Worm (Caenorhabditis elegans) whole organism, late embryonic: ENCODE measurements around the gene F58A3.3.
A peak's percentile ranks its signal among the peaks of the same experiment; 100 is the strongest.

Source experiments
- F13H6.1 ChIP-seq: sonication (generic microtip); optimal IDR thresholded peaks from 2 replicates; lab custom pipeline; 2016; ENCODE audit warnings: missing genetic modification characterization, missing compliant biosample characterization
- K09A11.1 ChIP-seq: sonication (generic microtip); optimal IDR thresholded peaks from 2 replicates; lab custom pipeline; 2017; ENCODE audit warnings: antibody characterized with exemption, mild to moderate bottlenecking, missing genetic modification characterization, missing compliant biosample characterization; ENCODE audit not compliant: insufficient read depth
- T23F11.4 ChIP-seq: fragments of 200-800 bp; sonication (Bioruptor generic); optimal IDR thresholded peaks from 2 replicates; lab custom pipeline; 2018; ENCODE audit warnings: mild to moderate bottlenecking, missing genetic modification characterization, missing compliant biosample characterization
- ceh-18 ChIP-seq: sonication (generic microtip); optimal IDR thresholded peaks from 2 replicates; lab custom pipeline; 2016; ENCODE audit warnings: missing genetic modification characterization, missing compliant biosample characterization
- ceh-19 ChIP-seq: fragments of 200-800 bp; sonication (Bioruptor generic); optimal IDR thresholded peaks from 2 replicates; lab custom pipeline; 2018; ENCODE audit warnings: mild to moderate bottlenecking, missing genetic modification characterization, missing compliant biosample characterization
- ceh-22 ChIP-seq: sonication (generic microtip); optimal IDR thresholded peaks from 2 replicates; lab custom pipeline; 2017; ENCODE audit warnings: missing biosample characterization, missing genetic modification characterization
- ceh-24 ChIP-seq: sonication (generic microtip); optimal IDR thresholded peaks from 2 replicates; lab custom pipeline; 2016; ENCODE audit warnings: mild to moderate bottlenecking, missing genetic modification characterization, missing compliant biosample characterization
- ceh-48 ChIP-seq: sonication (generic microtip); optimal IDR thresholded peaks from 2 replicates; lab custom pipeline; 2016; ENCODE audit warnings: missing genetic modification characterization, inconsistent platforms, missing compliant biosample characterization
- dmd-4 ChIP-seq: sonication (generic microtip); optimal IDR thresholded peaks from 2 replicates; lab custom pipeline; 2016; ENCODE audit warnings: borderline replicate concordance, missing genetic modification characterization, missing compliant biosample characterization
- elt-2 ChIP-seq: sonication (generic microtip); optimal IDR thresholded peaks from 2 replicates; lab custom pipeline; 2016; ENCODE audit warnings: missing genetic modification reagents, missing genetic modification characterization, missing compliant biosample characterization
- elt-4 ChIP-seq: sonication (generic microtip); optimal IDR thresholded peaks from 2 replicates; lab custom pipeline; 2016; ENCODE audit warnings: missing genetic modification characterization, missing compliant biosample characterization
- eyg-1 ChIP-seq: sonication (generic microtip); optimal IDR thresholded peaks from 2 replicates; lab custom pipeline; 2016; ENCODE audit warnings: missing genotype, missing genetic modification characterization, missing compliant biosample characterization
- fkh-6 ChIP-seq: sonication (generic microtip); optimal IDR thresholded peaks from 2 replicates; lab custom pipeline; 2016; ENCODE audit warnings: missing genetic modification characterization, missing compliant biosample characterization
- gmeb-2 ChIP-seq: sonication (generic microtip); optimal IDR thresholded peaks from 2 replicates; lab custom pipeline; 2016; ENCODE audit warnings: missing genetic modification characterization, inconsistent platforms, missing compliant biosample characterization
- hlh-13 ChIP-seq: fragments of 200-800 bp; sonication (Bioruptor generic); optimal IDR thresholded peaks from 2 replicates; lab custom pipeline; 2018; ENCODE audit warnings: mild to moderate bottlenecking, missing genetic modification characterization, missing compliant biosample characterization
- hlh-30 ChIP-seq: sonication (generic microtip); optimal IDR thresholded peaks from 2 replicates; lab custom pipeline; 2017; ENCODE audit warnings: antibody characterized with exemption, missing genetic modification characterization, missing compliant biosample characterization; ENCODE audit not compliant: insufficient read depth
- hlh-6 ChIP-seq: sonication (generic microtip); optimal IDR thresholded peaks from 2 replicates; lab custom pipeline; 2016; ENCODE audit warnings: missing genotype, missing genetic modification characterization, missing compliant biosample characterization
- hlh-8 ChIP-seq: sonication (generic microtip); optimal IDR thresholded peaks from 2 replicates; lab custom pipeline; 2016; ENCODE audit warnings: missing genotype, missing genetic modification characterization, missing compliant biosample characterization
- lin-11 ChIP-seq: fragments of 200-800 bp; sonication (Bioruptor generic); optimal IDR thresholded peaks from 2 replicates; lab custom pipeline; 2018; ENCODE audit warnings: mild to moderate bottlenecking, missing genetic modification characterization, missing compliant biosample characterization
- mec-3 ChIP-seq: sonication (generic microtip); optimal IDR thresholded peaks from 2 replicates; lab custom pipeline; 2016; ENCODE audit warnings: borderline replicate concordance, missing genetic modification characterization, missing compliant biosample characterization
- nhr-11 ChIP-seq: fragments of 150-350 bp; optimal IDR thresholded peaks from 2 replicates; lab custom pipeline; 2014; ENCODE audit warnings: missing biosample characterization, missing genetic modification characterization
- nhr-232 ChIP-seq: sonication (generic microtip); optimal IDR thresholded peaks from 2 replicates; lab custom pipeline; 2016; ENCODE audit warnings: missing genetic modification characterization, missing compliant biosample characterization
- npax-4 ChIP-seq: sonication (generic microtip); optimal IDR thresholded peaks from 2 replicates; lab custom pipeline; 2016; ENCODE audit warnings: missing genetic modification characterization, missing compliant biosample characterization
- pag-3 ChIP-seq: sonication (generic microtip); optimal IDR thresholded peaks from 2 replicates; lab custom pipeline; 2016; ENCODE audit warnings: missing compliant biosample characterization, missing genetic modification characterization, borderline replicate concordance
- pat-9 ChIP-seq: fragments of 200-800 bp; sonication (Bioruptor generic); optimal IDR thresholded peaks from 2 replicates; lab custom pipeline; 2018; ENCODE audit warnings: mild to moderate bottlenecking, missing genetic modification characterization, moderate library complexity, missing compliant biosample characterization
- pax-1 ChIP-seq: fragments of 150-350 bp; optimal IDR thresholded peaks from 2 replicates; lab custom pipeline; 2014; ENCODE audit warnings: missing biosample characterization, missing genetic modification characterization
- pha-4 ChIP-seq: fragments of 150-350 bp; optimal IDR thresholded peaks from 2 replicates; lab custom pipeline; 2018; ENCODE audit warnings: missing biosample characterization, missing genetic modification reagents, missing genetic modification characterization
- pqm-1 ChIP-seq: sonication (generic microtip); optimal IDR thresholded peaks from 2 replicates; lab custom pipeline; 2016; ENCODE audit warnings: missing genetic modification characterization, missing compliant biosample characterization
- pros-1 ChIP-seq: fragments of 150-350 bp; optimal IDR thresholded peaks from 2 replicates; lab custom pipeline; 2014; ENCODE audit warnings: missing biosample characterization, missing genetic modification reagents, missing genetic modification characterization
- rnt-1 ChIP-seq: sonication (generic microtip); optimal IDR thresholded peaks from 2 replicates; lab custom pipeline; 2016; ENCODE audit warnings: missing genetic modification characterization, missing compliant biosample characterization
- sdc-2 ChIP-seq: sonication (generic microtip); optimal IDR thresholded peaks from 2 replicates; lab custom pipeline; 2016; ENCODE audit warnings: missing genotype, missing genetic modification characterization, missing compliant biosample characterization
- sox-2 ChIP-seq: fragments of 200-800 bp; sonication (Bioruptor generic); IDR thresholded peaks from 2 replicates; pipeline ENCODE4 v1.3.6; 2022; ENCODE audit warnings: missing genetic modification reagents, missing genetic modification characterization, missing compliant biosample characterization
- sox-4 ChIP-seq: sonication (generic microtip); optimal IDR thresholded peaks from 2 replicates; lab custom pipeline; 2017; ENCODE audit warnings: mild to moderate bottlenecking, missing genetic modification characterization, inconsistent platforms, missing compliant biosample characterization
- tbx-2 ChIP-seq: sonication (generic microtip); optimal IDR thresholded peaks from 2 replicates; lab custom pipeline; 2016; ENCODE audit warnings: missing genetic modification characterization, missing compliant biosample characterization
- ttx-3 ChIP-seq: sonication (generic microtip); optimal IDR thresholded peaks from 2 replicates; lab custom pipeline; 2016; ENCODE audit warnings: missing genetic modification reagents, missing genetic modification characterization, missing compliant biosample characterization
- unc-3 ChIP-seq, 2 experiments: fragments of 200-800 bp in 1 of 2; sonication (Bioruptor generic) in 1 of 2; sonication (generic microtip) in 1 of 2; conservative IDR thresholded peaks in 1 of 2; optimal IDR thresholded peaks in 1 of 2; 2 replicates each; pipeline versions ENCODE4 v1.3.6 to Lab custom; 2016 to 2022; ENCODE audit warnings: missing compliant biosample characterization in 2 of 2, missing genetic modification characterization in 2 of 2, missing genetic modification reagents in 1 of 2
- unc-42 ChIP-seq: sonication (generic microtip); optimal IDR thresholded peaks from 2 replicates; lab custom pipeline; 2016; ENCODE audit warnings: missing genotype, missing genetic modification characterization, missing compliant biosample characterization
- unc-86 ChIP-seq: sonication (generic microtip); optimal IDR thresholded peaks from 2 replicates; lab custom pipeline; 2016; ENCODE audit warnings: missing genetic modification characterization, missing compliant biosample characterization
- zip-5 ChIP-seq: sonication (generic microtip); optimal IDR thresholded peaks from 2 replicates; lab custom pipeline; 2016; ENCODE audit warnings: missing genetic modification characterization, missing compliant biosample characterization

The F58A3.3 gene

ce11 chrX:11003701-11004100 is 8.7 kb upstream of the F58A3.3 start:
- peak; percentile 59 for TF ChIP-seq K09A11.1 (tag; lab: Kevin White, UChicago)
- no peak for TF ChIP-seq ttx-3 (tag; lab: Kevin White, UChicago)

DNA sequence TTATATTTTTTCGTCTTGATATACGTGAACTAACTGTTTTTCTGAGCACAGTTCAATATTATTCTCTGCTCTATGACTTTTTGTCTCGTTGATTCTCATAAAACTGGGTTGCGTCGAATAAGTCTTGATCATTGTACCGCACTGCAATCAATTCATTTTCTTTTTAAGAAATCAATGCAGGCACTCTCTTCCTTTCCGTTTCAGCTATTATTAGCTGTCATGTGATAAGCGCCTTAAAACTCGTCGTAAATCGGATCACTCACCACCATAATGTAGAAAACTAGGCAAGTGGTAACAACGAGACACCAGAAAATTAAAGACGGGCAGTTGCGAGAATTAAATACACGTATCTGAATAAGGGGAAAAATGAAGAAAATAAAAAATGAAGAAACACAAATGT is 5.0 kb upstream of the F58A3.3 start:
- TF ChIP-seq sdc-2 (tag; lab: Kevin White, UChicago) (no peak), npax-4 (tag; lab: Kevin White, UChicago) (no peak), ceh-22 (tag; lab: Kevin White, UChicago) (no peak), pros-1 (tag; lab: Kevin White, UChicago) (no peak), tbx-2 (tag; lab: Kevin White, UChicago) (no peak), eyg-1 (no peak)
- TF ChIP-seq, all 69 proteins: peak for 0

- TF ChIP-seq F13H6.1 (tag; lab: Kevin White, UChicago): no peak
- TF ChIP-seq elt-2 (tag; lab: Kevin White, UChicago): peak; percentile 31
Observed at ce11 chrX:11008052-11008451, 4.4 kb upstream of the F58A3.3 start, which contains the start of gene del-5. Gene del-5 (minus strand): TSS chrX:11008181.

ce11 chrX:11008954-11009353 is 3.5 kb upstream of the F58A3.3 start, which contains the start of gene ttr-31:
Gene ttr-31 (minus strand): TSS chrX:11009054.
- TF ChIP-seq hlh-8 (tag; lab: Kevin White, UChicago) (no peak), pag-3 (tag; lab: Kevin White, UChicago) (no peak), ceh-48 (tag; lab: Kevin White, UChicago) (no peak), rnt-1 (tag; lab: Kevin White, UChicago) (no peak), pqm-1 (tag; lab: Kevin White, UChicago) (no peak), unc-86 (no peak), nhr-232 (tag; lab: Kevin White, UChicago) (no peak), pha-4 (no peak), gmeb-2 (no peak), dmd-4 (tag; lab: Kevin White, UChicago) (no peak), hlh-30 (tag; lab: Kevin White, UChicago) (no peak), hlh-6 (tag; lab: Kevin White, UChicago) (no peak), npax-4 (tag; lab: Kevin White, UChicago) (no peak), lin-11 (tag; lab: Kevin White, UChicago) (no peak), mec-3 (no peak), nhr-11 (no peak), ceh-19 (GFP tag; lab: Kevin White, UChicago) (no peak), unc-42 (tag; lab: Kevin White, UChicago) (no peak), sox-2 (no peak), unc-3 (GFP tag; conservative IDR thresholded peaks at IDR 0.05; lab: Robert Waterston, UW) (no peak), unc-3 (tag; optimal IDR thresholded peaks at IDR 0.05; lab: Kevin White, UChicago) (no peak)

ce11 chrX:11010565-11010964 is 1.9 kb upstream of the F58A3.3 start, which contains the start of gene F58A3.4:
Gene F58A3.4 (minus strand): TSS chrX:11010665.
- TF ChIP-seq ceh-18 (tag; lab: Kevin White, UChicago) (no peak), zip-5 (tag; lab: Kevin White, UChicago) (no peak), pat-9 (tag; lab: Kevin White, UChicago) (no peak), fkh-6 (tag; lab: Kevin White, UChicago) (no peak), ceh-24 (tag; lab: Kevin White, UChicago) (no peak), T23F11.4 (GFP tag; lab: Kevin White, UChicago) (no peak), hlh-13 (GFP tag; lab: Kevin White, UChicago) (no peak), hlh-6 (tag; lab: Kevin White, UChicago) (no peak), pax-1 (tag; lab: Kevin White, UChicago) (no peak), sox-4 (tag; lab: Kevin White, UChicago) (no peak), elt-4 (no peak), npax-4 (tag; lab: Kevin White, UChicago) (no peak), tbx-2 (tag; lab: Kevin White, UChicago) (no peak)
